Worm (Caenorhabditis elegans) whole organism, mixed stage, embryonic: Measurements from ENCODE around the gene F13H10.1.

Experiments used
- M03D4.4 ChIP-seq: sonication (generic microtip); optimal IDR thresholded peaks from 2 replicates; lab custom pipeline; 2017; ENCODE audit warnings: mild to moderate bottlenecking, missing genetic modification characterization, missing compliant biosample characterization
- blmp-1 ChIP-seq: fragments of 150-350 bp; optimal IDR thresholded peaks from 2 replicates; lab custom pipeline; 2014; ENCODE audit warnings: missing biosample characterization, missing genetic modification characterization
- ceh-43 ChIP-seq: fragments of 200-800 bp; sonication (Bioruptor generic); optimal IDR thresholded peaks from 2 replicates; lab custom pipeline; 2018; ENCODE audit warnings: mild to moderate bottlenecking, missing genetic modification characterization, moderate library complexity, missing compliant biosample characterization
- ces-1 ChIP-seq: fragments of 150-350 bp; optimal IDR thresholded peaks from 2 replicates; lab custom pipeline; 2014; ENCODE audit warnings: missing biosample characterization, missing genetic modification reagents, missing genetic modification characterization
- elt-1 ChIP-seq: sonication (generic microtip); optimal IDR thresholded peaks from 2 replicates; lab custom pipeline; 2017; ENCODE audit warnings: missing genetic modification characterization, mild to moderate bottlenecking, missing compliant biosample characterization, antibody characterized with exemption, moderate library complexity, borderline replicate concordance; ENCODE audit not compliant: insufficient read depth
- elt-3 ChIP-seq: fragments of 150-350 bp; optimal IDR thresholded peaks from 2 replicates; lab custom pipeline; 2014; ENCODE audit warnings: missing biosample characterization, missing genetic modification characterization
- lin-13 ChIP-seq: fragments of 150-350 bp; optimal IDR thresholded peaks from 2 replicates; lab custom pipeline; 2014; ENCODE audit warnings: missing biosample characterization, missing genetic modification characterization
- lin-32 ChIP-seq: fragments of 200-800 bp; sonication (Bioruptor generic); optimal IDR thresholded peaks from 2 replicates; lab custom pipeline; 2018; ENCODE audit warnings: mild to moderate bottlenecking, missing genetic modification characterization, missing compliant biosample characterization
- lsy-2 ChIP-seq: fragments of 150-350 bp; optimal IDR thresholded peaks from 2 replicates; lab custom pipeline; 2014; ENCODE audit warnings: missing biosample characterization, missing genetic modification characterization
- mab-5 ChIP-seq: fragments of 150-350 bp; optimal IDR thresholded peaks from 2 replicates; lab custom pipeline; 2014; ENCODE audit warnings: missing biosample characterization, missing genetic modification characterization
- nhr-28 ChIP-seq: fragments of 150-350 bp; optimal IDR thresholded peaks from 2 replicates; lab custom pipeline; 2014; ENCODE audit warnings: missing biosample characterization, missing genetic modification characterization
- snpc-4 ChIP-seq: fragments of 150-350 bp; optimal IDR thresholded peaks from 2 replicates; lab custom pipeline; 2014; ENCODE audit warnings: missing biosample characterization, missing genetic modification characterization
- unc-62 ChIP-seq: fragments of 150-350 bp; optimal IDR thresholded peaks from 2 replicates; lab custom pipeline; 2014; ENCODE audit warnings: missing biosample characterization, missing genetic modification reagents, missing genetic modification characterization
- ztf-11 ChIP-seq: fragments of 150-350 bp; optimal IDR thresholded peaks from 2 replicates; lab custom pipeline; 2014; ENCODE audit warnings: missing biosample characterization, missing genetic modification characterization

- TF ChIP-seq snpc-4: no peak
- TF ChIP-seq unc-62 (GFP tag; lab: Kevin White, UChicago): no peak
- TF ChIP-seq M03D4.4 (tag; lab: Kevin White, UChicago): no peak
- TF ChIP-seq lsy-2: no peak
- no peak for TF ChIP-seq ces-1 (GFP tag; lab: Kevin White, UChicago)
- TF ChIP-seq nhr-28 (tag; lab: Kevin White, UChicago): no peak
- TF ChIP-seq ceh-43 (GFP tag; lab: Kevin White, UChicago): no peak
- TF ChIP-seq elt-3 (tag; lab: Kevin White, UChicago): no peak
- no peak for TF ChIP-seq lin-32 (GFP tag; lab: Kevin White, UChicago)
- TF ChIP-seq elt-1: no peak
- no peak for TF ChIP-seq ztf-11 (tag; lab: Kevin White, UChicago)
- TF ChIP-seq blmp-1: no peak
- TF ChIP-seq mab-5 (tag; lab: Kevin White, UChicago): no peak
- no peak for TF ChIP-seq lin-13 (tag; lab: Kevin White, UChicago)
Observed at ce11 chrIV:11038618-11038664, 34.1 kb downstream of the F13H10.1 start, which contains the start of gene kdin-1.
